Worm (Caenorhabditis elegans): ENCODE results near the gene hsp-12.6.

ce11 chrIV:9467418-9467817 is 20.4 kb upstream of the hsp-12.6 start, which contains the start of gene F38E11.6:
- no peak for TF ChIP-seq ama-1 (optimal IDR thresholded peaks at IDR 0.05)
- TF ChIP-seq ama-1 (GFP tag; optimal IDR thresholded peaks at IDR 0.05): no peak
- no peak for TF ChIP-seq snpc-3.4 (tag; optimal IDR thresholded peaks at IDR 0.05)

All from whole organism, young adult.